Worm (Caenorhabditis elegans) whole organism, L4 larva: ENCODE data around the gene sec-6.

Source experiments
- F37D6.2 ChIP-seq: sonication (generic microtip); optimal IDR thresholded peaks from 2 replicates; lab custom pipeline; 2016; ENCODE audit warnings: mild to moderate bottlenecking, missing genetic modification characterization, missing compliant biosample characterization
- F44E2.7 ChIP-seq: fragments of 200-800 bp; sonication (Bioruptor generic); IDR thresholded peaks from 2 replicates; pipeline ENCODE4 v2.1.2; 2022; ENCODE audit warnings: missing genetic modification characterization, missing compliant biosample characterization
- F49E8.2 ChIP-seq: sonication (generic microtip); optimal IDR thresholded peaks from 2 replicates; lab custom pipeline; 2016; ENCODE audit warnings: missing compliant biosample characterization, mild to moderate bottlenecking, missing genetic modification characterization, borderline replicate concordance
- Y75B8A.6 ChIP-seq: fragments of 200-800 bp; sonication (Bioruptor generic); IDR thresholded peaks from 2 replicates; pipeline ENCODE4 v1.3.6; 2022; ENCODE audit warnings: missing genetic modification reagents, missing genetic modification characterization, missing compliant biosample characterization
- aha-1 ChIP-seq: fragments of 150-350 bp; peaks from one replicate; lab custom pipeline; 2014; ENCODE audit warnings: missing biosample characterization, missing genetic modification characterization
- ceh-20 ChIP-seq: fragments of 200-800 bp; sonication (Bioruptor generic); IDR thresholded peaks from 2 replicates; pipeline ENCODE4 v1.3.6; 2022; ENCODE audit warnings: missing genetic modification reagents, missing genetic modification characterization, missing compliant biosample characterization
- ceh-28 ChIP-seq: fragments of 150-350 bp; optimal IDR thresholded peaks from 2 replicates; lab custom pipeline; 2014; ENCODE audit warnings: missing biosample characterization, missing genetic modification reagents, missing genetic modification characterization
- ceh-82 ChIP-seq: sonication (generic microtip); optimal IDR thresholded peaks from 2 replicates; lab custom pipeline; 2017; ENCODE audit warnings: missing biosample characterization, missing genetic modification characterization
- ces-1 ChIP-seq: fragments of 150-350 bp; sonication (generic microtip); optimal IDR thresholded peaks from 4 replicates; lab custom pipeline; 2014; ENCODE audit warnings: missing biosample characterization, missing genetic modification reagents, missing genetic modification characterization
- daf-19 ChIP-seq: fragments of 200-800 bp; sonication (Bioruptor generic); conservative IDR thresholded peaks from 2 replicates; pipeline ENCODE4 v1.3.6; 2022; ENCODE audit warnings: missing genetic modification characterization, missing compliant biosample characterization
- daf-8 ChIP-seq: fragments of 200-800 bp; sonication (Bioruptor generic); IDR thresholded peaks from 2 replicates; pipeline ENCODE4 v1.3.6; 2022; ENCODE audit warnings: missing genetic modification characterization, missing compliant biosample characterization
- dve-1 ChIP-seq: sonication (generic microtip); optimal IDR thresholded peaks from 2 replicates; lab custom pipeline; 2017; ENCODE audit warnings: antibody characterized with exemption, mild to moderate bottlenecking, missing genetic modification characterization, missing compliant biosample characterization; ENCODE audit not compliant: insufficient read depth
- egl-27 ChIP-seq: sonication (generic microtip); optimal IDR thresholded peaks from 3 replicates; lab custom pipeline; 2017; ENCODE audit warnings: missing biosample characterization, missing genetic modification reagents, missing genetic modification characterization
- fos-1 ChIP-seq: fragments of 150-350 bp; optimal IDR thresholded peaks from 2 replicates; lab custom pipeline; 2014; ENCODE audit warnings: missing biosample characterization, missing genetic modification characterization
- hif-1 ChIP-seq, 2 experiments: sonication (generic microtip); optimal IDR thresholded peaks; 2 replicates each; lab custom pipeline; 2016 to 2017; ENCODE audit warnings: missing compliant biosample characterization in 2 of 2, missing genetic modification characterization in 2 of 2, missing genetic modification reagents in 2 of 2, missing genotype in 2 of 2, mild to moderate bottlenecking in 1 of 2
- hlh-30 ChIP-seq: sonication (generic microtip); optimal IDR thresholded peaks from 2 replicates; lab custom pipeline; 2017; ENCODE audit warnings: antibody characterized with exemption, mild to moderate bottlenecking, missing genetic modification characterization, missing compliant biosample characterization; ENCODE audit not compliant: insufficient read depth
- jun-1 ChIP-seq: fragments of 150-350 bp; optimal IDR thresholded peaks from 2 replicates; lab custom pipeline; 2014; ENCODE audit warnings: missing biosample characterization, missing genetic modification reagents, missing genetic modification characterization
- lin-13 ChIP-seq: fragments of 150-350 bp; optimal IDR thresholded peaks from 2 replicates; lab custom pipeline; 2014; ENCODE audit warnings: missing biosample characterization, missing genetic modification reagents, missing genetic modification characterization
- lin-15B ChIP-seq: fragments of 150-350 bp; sonication (generic microtip); optimal IDR thresholded peaks from 3 replicates; lab custom pipeline; 2014; ENCODE audit warnings: missing biosample characterization, missing genetic modification characterization
- lir-3 ChIP-seq: sonication (generic microtip); optimal IDR thresholded peaks from 2 replicates; lab custom pipeline; 2016; ENCODE audit warnings: mild to moderate bottlenecking, missing genetic modification characterization, missing compliant biosample characterization
- mes-2 ChIP-seq: sonication (generic microtip); optimal IDR thresholded peaks from 2 replicates; lab custom pipeline; 2016; ENCODE audit warnings: missing genotype, mild to moderate bottlenecking, missing genetic modification characterization, missing compliant biosample characterization; ENCODE audit not compliant: poor library complexity, severe bottlenecking
- nhr-25 ChIP-seq: sonication (generic microtip); optimal IDR thresholded peaks from 2 replicates; lab custom pipeline; 2017; ENCODE audit warnings: missing genetic modification characterization, mild to moderate bottlenecking, missing compliant biosample characterization, antibody characterized with exemption, moderate library complexity, borderline replicate concordance; ENCODE audit not compliant: insufficient read depth
- nhr-28 ChIP-seq: fragments of 150-350 bp; optimal IDR thresholded peaks from 2 replicates; lab custom pipeline; 2014; ENCODE audit warnings: missing biosample characterization, missing genetic modification characterization
- nhr-6 ChIP-seq: fragments of 150-350 bp; optimal IDR thresholded peaks from 2 replicates; lab custom pipeline; 2014; ENCODE audit warnings: missing biosample characterization, missing genetic modification characterization
- nhr-77 ChIP-seq: fragments of 150-350 bp; optimal IDR thresholded peaks from 2 replicates; lab custom pipeline; 2014; ENCODE audit warnings: missing biosample characterization, missing genetic modification characterization
- pha-4 ChIP-seq, 2 experiments: fragments of 150-350 bp in 1 of 2; fragments of 200-800 bp in 1 of 2; sonication (Bioruptor generic) in 1 of 2; IDR thresholded peaks in 1 of 2; optimal IDR thresholded peaks in 1 of 2; 2 replicates each; pipeline versions ENCODE4 v1.3.6 to Lab custom; 2014 to 2022; ENCODE audit warnings: missing genetic modification characterization in 2 of 2, missing genetic modification reagents in 2 of 2, missing biosample characterization in 1 of 2, missing compliant biosample characterization in 1 of 2
- php-3 ChIP-seq: fragments of 200-800 bp; sonication (Bioruptor generic); IDR thresholded peaks from 2 replicates; pipeline ENCODE4 v1.3.6; 2022; ENCODE audit warnings: missing genetic modification reagents, missing genetic modification characterization, missing compliant biosample characterization
- pqm-1 ChIP-seq: sonication (generic microtip); optimal IDR thresholded peaks from 2 replicates; lab custom pipeline; 2017; ENCODE audit warnings: missing biosample characterization, missing genetic modification characterization
- saeg-2 ChIP-seq: fragments of 200-800 bp; sonication (Bioruptor generic); IDR thresholded peaks from 2 replicates; pipeline ENCODE4 v1.3.6; 2022; ENCODE audit warnings: missing genetic modification reagents, missing genetic modification characterization, missing compliant biosample characterization
- skn-1 ChIP-seq: fragments of 150-350 bp; optimal IDR thresholded peaks from 2 replicates; lab custom pipeline; 2014; ENCODE audit warnings: missing biosample characterization, missing genetic modification characterization
- snpc-1.2 ChIP-seq: fragments of 200-800 bp; sonication (Bioruptor generic); IDR thresholded peaks from 2 replicates; pipeline ENCODE4 v1.3.6; 2022; ENCODE audit warnings: missing genetic modification reagents, missing genetic modification characterization, missing compliant biosample characterization
- unc-130 ChIP-seq: sonication (generic microtip); optimal IDR thresholded peaks from 2 replicates; lab custom pipeline; 2016; ENCODE audit warnings: missing genetic modification reagents, missing genetic modification characterization, missing compliant biosample characterization
- unc-39 ChIP-seq: sonication (generic microtip); optimal IDR thresholded peaks from 2 replicates; lab custom pipeline; 2017; ENCODE audit warnings: missing biosample characterization, missing genetic modification characterization
- unc-62 ChIP-seq, 3 experiments: fragments of 150-350 bp in 1 of 3; sonication (generic microtip); optimal IDR thresholded peaks in 2 of 3; peaks in 1 of 3; 1 replicate in 1 of 3; 2 replicates in 2 of 3; lab custom pipeline; 2014 to 2017; ENCODE audit warnings: missing biosample characterization in 3 of 3, missing genetic modification characterization in 3 of 3, missing genetic modification reagents in 3 of 3, missing genotype in 1 of 3
- vab-7 ChIP-seq: fragments of 200-800 bp; sonication (Bioruptor generic); IDR thresholded peaks from 2 replicates; pipeline ENCODE4 v1.3.6; 2022; ENCODE audit warnings: missing genetic modification reagents, missing genetic modification characterization, missing compliant biosample characterization
- zag-1 ChIP-seq: fragments of 150-350 bp; optimal IDR thresholded peaks from 2 replicates; lab custom pipeline; 2014; ENCODE audit warnings: missing biosample characterization, missing genetic modification characterization

sec-6 gene

ce11 chrII:5412467-5412866, 53.1 kb downstream of the sec-6 start, which contains the start of the genes EEED8.13 and EEED8.18:
Gene EEED8.13, minus strand, starts transcription at chrII:5412567.
Gene EEED8.18, minus strand, starts transcription at chrII:5412610.
- TF ChIP-seq hlh-30 (no peak), daf-8 (GFP tag; lab: Robert Waterston, UW) (no peak), nhr-77 (tag; lab: Kevin White, UChicago) (no peak), fos-1 (tag; lab: Kevin White, UChicago) (no peak), saeg-2 (no peak)

ce11 chrII:5414040-5414439, 54.7 kb downstream of the sec-6 start, which contains the start of the genes EEED8.14 and EEED8.3:
Gene EEED8.14, minus strand, starts transcription at chrII:5414052.
Gene EEED8.3, plus strand, starts transcription at chrII:5414276.
- no peak for TF ChIP-seq F49E8.2 (tag; lab: Kevin White, UChicago)
- no peak for TF ChIP-seq nhr-28 (tag; lab: Kevin White, UChicago)
- no peak for TF ChIP-seq php-3 (GFP tag; lab: Robert Waterston, UW)
- TF ChIP-seq snpc-1.2 (GFP tag; lab: Robert Waterston, UW): no peak
- no peak for TF ChIP-seq zag-1 (tag; lab: Kevin White, UChicago)

- TF ChIP-seq unc-39 (no peak), egl-27 (tag; lab: Kevin White, UChicago) (no peak), unc-62 (GFP tag; optimal IDR thresholded peaks at IDR 0.05 in 1 of 2; lab: Kevin White, UChicago) (peak in 1 of 2 experiments; percentile 90), unc-62 (tag; optimal IDR thresholded peaks at IDR 0.05; lab: Kevin White, UChicago) (no peak), daf-19 (GFP tag; lab: Robert Waterston, UW) (no peak), pha-4 (GFP tag; IDR thresholded peaks at IDR 0.05; lab: Robert Waterston, UW) (no peak), pha-4 (tag; optimal IDR thresholded peaks at IDR 0.05; lab: Kevin White, UChicago) (no peak), unc-130 (GFP tag; lab: Kevin White, UChicago) (no peak), mes-2 (tag; lab: Kevin White, UChicago) (no peak), jun-1 (tag; lab: Kevin White, UChicago) (no peak)
Measured at ce11 chrII:5416204-5416764, 56.9 kb downstream of the sec-6 start, which contains the start of gene EEED8.2. Gene EEED8.2, plus strand, starts transcription at chrII:5416714.

- TF ChIP-seq dve-1: no peak
- no peak for TF ChIP-seq hif-1 (tag; optimal IDR thresholded peaks at IDR 0.05; lab: Kevin White, UChicago)
- TF ChIP-seq pqm-1 (tag; lab: Kevin White, UChicago): no peak
- TF ChIP-seq nhr-25 (tag; lab: Kevin White, UChicago): no peak
- no peak for TF ChIP-seq nhr-6
- no peak for TF ChIP-seq F37D6.2 (tag; lab: Kevin White, UChicago)
Measured at ce11 chrII:5417905-5418304, 58.6 kb downstream of the sec-6 start.

- TF ChIP-seq Y75B8A.6 (GFP tag; lab: Robert Waterston, UW): no peak
- TF ChIP-seq lir-3 (tag; lab: Kevin White, UChicago): no peak
- no peak for TF ChIP-seq lin-15B
- no peak for TF ChIP-seq lin-13
- TF ChIP-seq vab-7: no peak
- no peak for TF ChIP-seq ceh-20 (GFP tag; lab: Robert Waterston, UW)
- no peak for TF ChIP-seq ceh-82 (tag; lab: Kevin White, UChicago)
- TF ChIP-seq ceh-28 (tag; lab: Kevin White, UChicago): no peak
- TF ChIP-seq daf-8 (GFP tag; lab: Robert Waterston, UW): no peak
- no peak for TF ChIP-seq ces-1 (GFP tag; lab: Kevin White, UChicago)
- no peak for TF ChIP-seq unc-130 (GFP tag; lab: Kevin White, UChicago)
- TF ChIP-seq aha-1: no peak
- TF ChIP-seq F44E2.7: no peak
- TF ChIP-seq daf-19 (GFP tag; lab: Robert Waterston, UW): no peak
- TF ChIP-seq skn-1 (tag; lab: Kevin White, UChicago): no peak
Measured at ce11 chrII:5418317-5418716, 59.0 kb downstream of the sec-6 start.
